Worm (Caenorhabditis elegans) whole organism, L1 larva: ENCODE data around the gene ZK353.3.

ENCODE experiments used
- C16A3.4 ChIP-seq: fragments of 150-350 bp; optimal IDR thresholded peaks from 2 replicates; lab custom pipeline; 2014; ENCODE audit warnings: missing biosample characterization, missing genetic modification characterization
- C34B4.2 ChIP-seq: sonication (generic microtip); optimal IDR thresholded peaks from 2 replicates; lab custom pipeline; 2017; ENCODE audit warnings: mild to moderate bottlenecking, missing genetic modification characterization, missing compliant biosample characterization
- Y116A8C.19 ChIP-seq: sonication (generic microtip); optimal IDR thresholded peaks from 2 replicates; lab custom pipeline; 2016; ENCODE audit warnings: missing compliant biosample characterization, missing genetic modification characterization, borderline replicate concordance
- aha-1 ChIP-seq: fragments of 150-350 bp; optimal IDR thresholded peaks from 2 replicates; lab custom pipeline; 2014; ENCODE audit warnings: missing biosample characterization, missing genetic modification characterization
- alr-1 ChIP-seq: fragments of 200-800 bp; sonication (Bioruptor generic); optimal IDR thresholded peaks from 2 replicates; lab custom pipeline; 2018; ENCODE audit warnings: borderline replicate concordance, mild to moderate bottlenecking, missing genetic modification characterization, missing compliant biosample characterization
- aly-2 ChIP-seq: fragments of 150-350 bp; optimal IDR thresholded peaks from 2 replicates; lab custom pipeline; 2014; ENCODE audit warnings: missing biosample characterization, missing genetic modification characterization
- ama-1 ChIP-seq: fragments of 150-350 bp; optimal IDR thresholded peaks from 2 replicates; lab custom pipeline; 2014
- ceh-82 ChIP-seq, 3 experiments: fragments of 150-350 bp in 1 of 3; sonication (generic microtip) in 2 of 3; optimal IDR thresholded peaks; 2 replicates each; lab custom pipeline; 2014 to 2017; ENCODE audit warnings: missing biosample characterization in 3 of 3, missing genetic modification characterization in 3 of 3
- dpl-1 ChIP-seq, 3 experiments: fragments of 150-350 bp in 2 of 3; sonication (generic microtip) in 1 of 3; optimal IDR thresholded peaks; 2 replicates each; lab custom pipeline; 2014 to 2017; ENCODE audit warnings: missing biosample characterization in 3 of 3, missing genetic modification characterization in 3 of 3, missing genetic modification reagents in 3 of 3
- efl-1 ChIP-seq, 4 experiments: fragments of 150-350 bp; optimal IDR thresholded peaks in 3 of 4; peaks in 1 of 4; 1 replicate in 1 of 4; 2 replicates in 3 of 4; lab custom pipeline; 2014; ENCODE audit warnings: missing biosample characterization in 2 of 4, missing genetic modification characterization in 2 of 4, missing genetic modification reagents in 2 of 4
- egl-27 ChIP-seq, 2 experiments: fragments of 150-350 bp in 1 of 2; sonication (generic microtip); optimal IDR thresholded peaks; 3 replicates each; lab custom pipeline; 2017 to 2018; ENCODE audit warnings: missing biosample characterization in 2 of 2, missing genetic modification characterization in 2 of 2, missing genetic modification reagents in 2 of 2
- elt-2 ChIP-seq: sonication (generic microtip); optimal IDR thresholded peaks from 2 replicates; lab custom pipeline; 2016; ENCODE audit warnings: missing genetic modification characterization, mild to moderate bottlenecking, inconsistent platforms, missing compliant biosample characterization, missing genetic modification reagents
- elt-3 ChIP-seq, 6 experiments: fragments of 150-350 bp in 1 of 6; sonication (generic microtip); optimal IDR thresholded peaks; 2 replicates each; lab custom pipeline; 2017 to 2018; ENCODE audit warnings: missing biosample characterization in 6 of 6, missing genetic modification characterization in 6 of 6, inconsistent platforms in 1 of 6
- ets-5 ChIP-seq: fragments of 200-800 bp; sonication (Bioruptor generic); IDR thresholded peaks from 2 replicates; pipeline ENCODE4 v1.3.6; 2022; ENCODE audit warnings: missing genetic modification characterization, missing compliant biosample characterization
- fkh-10 ChIP-seq: sonication (generic microtip); optimal IDR thresholded peaks from 2 replicates; lab custom pipeline; 2017; ENCODE audit warnings: missing biosample characterization, missing genetic modification reagents, missing genetic modification characterization
- fkh-4 ChIP-seq: sonication (generic microtip); optimal IDR thresholded peaks from 2 replicates; lab custom pipeline; 2016; ENCODE audit warnings: missing compliant biosample characterization, missing genetic modification characterization, borderline replicate concordance
- fos-1 ChIP-seq: fragments of 150-350 bp; optimal IDR thresholded peaks from 2 replicates; lab custom pipeline; 2014; ENCODE audit warnings: missing biosample characterization, missing genetic modification characterization
- hlh-4 ChIP-seq: sonication (generic microtip); optimal IDR thresholded peaks from 2 replicates; lab custom pipeline; 2016; ENCODE audit warnings: mild to moderate bottlenecking, missing genetic modification characterization, missing compliant biosample characterization
- irx-1 ChIP-seq: sonication (generic microtip); optimal IDR thresholded peaks from 2 replicates; lab custom pipeline; 2016; ENCODE audit warnings: missing genetic modification characterization, missing compliant biosample characterization
- isw-1 ChIP-seq: fragments of 200-800 bp; sonication (Bioruptor generic); IDR thresholded peaks from 2 replicates; pipeline ENCODE4 v1.3.6; 2022; ENCODE audit warnings: missing genetic modification characterization, missing compliant biosample characterization
- jun-1 ChIP-seq: fragments of 150-350 bp; optimal IDR thresholded peaks from 2 replicates; lab custom pipeline; 2014; ENCODE audit warnings: missing biosample characterization, missing genetic modification reagents, missing genetic modification characterization
- lin-13 ChIP-seq: fragments of 150-350 bp; optimal IDR thresholded peaks from 2 replicates; lab custom pipeline; 2014; ENCODE audit warnings: missing biosample characterization, missing genetic modification reagents, missing genetic modification characterization
- lin-14 ChIP-seq: fragments of 200-800 bp; sonication (Bioruptor generic); optimal IDR thresholded peaks from 2 replicates; lab custom pipeline; 2018; ENCODE audit warnings: mild to moderate bottlenecking, missing genetic modification characterization, moderate library complexity, missing compliant biosample characterization
- lin-15B ChIP-seq: fragments of 150-350 bp; sonication (generic microtip); optimal IDR thresholded peaks from 3 replicates; lab custom pipeline; 2014; ENCODE audit warnings: missing biosample characterization, missing genetic modification characterization
- lin-35 ChIP-seq, 2 experiments: fragments of 150-350 bp; optimal IDR thresholded peaks; 2 replicates each; lab custom pipeline; 2014; ENCODE audit warnings: missing biosample characterization in 2 of 2, missing genetic modification characterization in 2 of 2, missing genetic modification reagents in 2 of 2
- mef-2 ChIP-seq: fragments of 150-350 bp; optimal IDR thresholded peaks from 2 replicates; lab custom pipeline; 2014; ENCODE audit warnings: missing biosample characterization, missing genetic modification characterization
- nhr-11 ChIP-seq: fragments of 150-350 bp; optimal IDR thresholded peaks from 2 replicates; lab custom pipeline; 2014; ENCODE audit warnings: missing biosample characterization, missing genetic modification characterization
- nhr-12 ChIP-seq: sonication (generic microtip); optimal IDR thresholded peaks from 2 replicates; lab custom pipeline; 2017; ENCODE audit warnings: missing biosample characterization, missing genetic modification characterization
- nhr-19 ChIP-seq: fragments of 200-800 bp; sonication (Bioruptor generic); conservative IDR thresholded peaks from 2 replicates; pipeline ENCODE4 v1.3.6; 2022; ENCODE audit warnings: missing genetic modification characterization, missing compliant biosample characterization
- nhr-20 ChIP-seq: sonication (generic microtip); optimal IDR thresholded peaks from 2 replicates; lab custom pipeline; 2016; ENCODE audit warnings: mild to moderate bottlenecking, missing genetic modification characterization, missing compliant biosample characterization
- nhr-237 ChIP-seq: fragments of 150-350 bp; optimal IDR thresholded peaks from 2 replicates; lab custom pipeline; 2014; ENCODE audit warnings: missing biosample characterization, missing genetic modification characterization
- nhr-47 ChIP-seq: sonication (generic microtip); optimal IDR thresholded peaks from 2 replicates; lab custom pipeline; 2016; ENCODE audit warnings: mild to moderate bottlenecking, missing genetic modification characterization, moderate library complexity, missing compliant biosample characterization
- nhr-71 ChIP-seq: sonication (generic microtip); optimal IDR thresholded peaks from 2 replicates; lab custom pipeline; 2016; ENCODE audit warnings: mild to moderate bottlenecking, missing genetic modification characterization, moderate library complexity, missing compliant biosample characterization
- nhr-77 ChIP-seq: fragments of 150-350 bp; optimal IDR thresholded peaks from 2 replicates; lab custom pipeline; 2014; ENCODE audit warnings: missing biosample characterization, missing genetic modification characterization
- nhr-84 ChIP-seq: sonication (generic microtip); optimal IDR thresholded peaks from 2 replicates; lab custom pipeline; 2017; ENCODE audit warnings: missing biosample characterization, missing genetic modification characterization
- nhr-90 ChIP-seq: sonication (generic microtip); optimal IDR thresholded peaks from 2 replicates; lab custom pipeline; 2016; ENCODE audit warnings: mild to moderate bottlenecking, missing genetic modification characterization, missing compliant biosample characterization; ENCODE audit not compliant: poor library complexity
- pax-3 ChIP-seq: fragments of 200-800 bp; sonication (Bioruptor generic); optimal IDR thresholded peaks from 2 replicates; lab custom pipeline; 2018; ENCODE audit warnings: mild to moderate bottlenecking, missing genetic modification characterization, moderate library complexity, missing compliant biosample characterization
- snpc-4 ChIP-seq: fragments of 150-350 bp; optimal IDR thresholded peaks from 2 replicates; lab custom pipeline; 2014; ENCODE audit warnings: missing biosample characterization, missing genetic modification characterization
- snu-23 ChIP-seq: sonication (generic microtip); optimal IDR thresholded peaks from 2 replicates; lab custom pipeline; 2016; ENCODE audit warnings: missing genetic modification characterization, missing compliant biosample characterization
- sptf-1 ChIP-seq: fragments of 150-350 bp; optimal IDR thresholded peaks from 2 replicates; lab custom pipeline; 2014; ENCODE audit warnings: missing biosample characterization, missing genetic modification characterization
- tbx-2 ChIP-seq: sonication (generic microtip); optimal IDR thresholded peaks from 2 replicates; lab custom pipeline; 2016; ENCODE audit warnings: missing genetic modification characterization, missing compliant biosample characterization
- tlp-1 ChIP-seq: fragments of 150-350 bp; optimal IDR thresholded peaks from 2 replicates; lab custom pipeline; 2014; ENCODE audit warnings: missing biosample characterization, missing genetic modification characterization
- unc-98 ChIP-seq: fragments of 200-800 bp; sonication (Bioruptor generic); IDR thresholded peaks from 2 replicates; pipeline ENCODE4 v1.3.6; 2022; ENCODE audit warnings: missing genetic modification characterization, missing compliant biosample characterization
- xbp-1 ChIP-seq: sonication (generic microtip); optimal IDR thresholded peaks from 2 replicates; lab custom pipeline; 2016; ENCODE audit warnings: missing genetic modification characterization, missing compliant biosample characterization
- zag-1 ChIP-seq: fragments of 150-350 bp; optimal IDR thresholded peaks from 2 replicates; lab custom pipeline; 2014; ENCODE audit warnings: missing biosample characterization, missing genetic modification characterization
- zip-4 ChIP-seq: fragments of 200-800 bp; sonication (Bioruptor generic); optimal IDR thresholded peaks from 2 replicates; lab custom pipeline; 2018; ENCODE audit warnings: mild to moderate bottlenecking, missing genetic modification characterization, moderate library complexity, missing compliant biosample characterization
- ztf-11 ChIP-seq, 2 experiments: sonication (generic microtip); optimal IDR thresholded peaks; 2 replicates each; lab custom pipeline; 2016 to 2017; ENCODE audit warnings: missing genetic modification characterization in 2 of 2, missing biosample characterization in 1 of 2, missing compliant biosample characterization in 1 of 2
- ztf-4 ChIP-seq: fragments of 150-350 bp; optimal IDR thresholded peaks from 2 replicates; lab custom pipeline; 2014; ENCODE audit warnings: missing biosample characterization, missing genetic modification characterization

Gene ZK353.3

ce11 chrIII:8429035-8429434 is 33.2 kb downstream of the ZK353.3 start, which contains the start of gene ZK1236.1:
TSS of gene ZK1236.1 (plus strand) at chrIII:8429297.
- TF ChIP-seq jun-1 (tag; lab: Kevin White, UChicago) = no peak
- peak in 1 of 3 experiments; percentile 6 for TF ChIP-seq dpl-1 (GFP tag; optimal IDR thresholded peaks at IDR 0.05; lab: Kevin White, UChicago)
- no peak for TF ChIP-seq nhr-20 (tag; lab: Kevin White, UChicago)
- TF ChIP-seq lin-35 (GFP tag; optimal IDR thresholded peaks at IDR 0.05; lab: Kevin White, UChicago) = peak in 1 of 2 experiments; percentile 10

ce11 chrIII:8429497-8429896 is 33.7 kb downstream of the ZK353.3 start:
- TF ChIP-seq C16A3.4 (tag; lab: Kevin White, UChicago) (no peak), nhr-77 (tag; lab: Kevin White, UChicago) (no peak), efl-1 (optimal IDR thresholded peaks at IDR 0.05; lab: Kevin White, UChicago) (no peak), efl-1 (GFP tag; optimal IDR thresholded peaks at IDR 0.05 in 1 of 2; lab: Kevin White, UChicago) (peak in 1 of 2 experiments; percentile 91), sptf-1 (tag; lab: Kevin White, UChicago) (no peak)

- peak; percentile 43 to 67 for TF ChIP-seq lin-35 (GFP tag; optimal IDR thresholded peaks at IDR 0.05; lab: Kevin White, UChicago)
- no peak for TF ChIP-seq lin-13 (GFP tag; lab: Kevin White, UChicago)
- TF ChIP-seq lin-15B (tag; lab: Kevin White, UChicago) = no peak
- no peak for TF ChIP-seq fos-1 (tag; lab: Kevin White, UChicago)
- no peak for TF ChIP-seq nhr-237 (tag; lab: Kevin White, UChicago)
- 0 out of 2 replicates have a peak, but pooled peaks have one; percentile 9 for TF ChIP-seq nhr-19 (GFP tag; lab: Robert Waterston, UW)
- no peak for TF ChIP-seq aha-1 (tag; lab: Kevin White, UChicago)
- peak; percentile 11 for TF ChIP-seq tbx-2 (tag; lab: Kevin White, UChicago)
- no peak for TF ChIP-seq zip-4
- TF ChIP-seq xbp-1 (tag; lab: Kevin White, UChicago) = peak; percentile 39
- peak; percentile 50 for TF ChIP-seq nhr-47 (tag; lab: Kevin White, UChicago)
- TF ChIP-seq ceh-82 (tag; optimal IDR thresholded peaks at IDR 0.05; lab: Kevin White, UChicago) = peak in 1 of 3 experiments; percentile 26
- TF ChIP-seq unc-98 = no peak
- TF ChIP-seq fkh-4 (tag; lab: Kevin White, UChicago) = no peak
- no peak for TF ChIP-seq ztf-4 (tag; lab: Kevin White, UChicago)
- TF ChIP-seq fkh-10 (GFP tag; lab: Kevin White, UChicago) = no peak
- TF ChIP-seq alr-1 (tag; lab: Kevin White, UChicago) = no peak
- no peak for TF ChIP-seq nhr-12
- no peak for TF ChIP-seq nhr-90
- TF ChIP-seq tlp-1 (tag; lab: Kevin White, UChicago) = no peak
- no peak for TF ChIP-seq C34B4.2
- no peak for TF ChIP-seq nhr-84
- no peak for TF ChIP-seq nhr-11 (tag; lab: Kevin White, UChicago)
- no peak for TF ChIP-seq hlh-4
- peak; percentile 47 to 59 for TF ChIP-seq efl-1 (optimal IDR thresholded peaks at IDR 0.05; lab: Kevin White, UChicago)
- peak; percentile 48 to 94 for TF ChIP-seq efl-1 (GFP tag; optimal IDR thresholded peaks at IDR 0.05 in 1 of 2; lab: Kevin White, UChicago)
- TF ChIP-seq pax-3 = no peak
- TF ChIP-seq ztf-11 (tag; optimal IDR thresholded peaks at IDR 0.05; lab: Kevin White, UChicago) = no peak
- no peak for TF ChIP-seq egl-27 (tag; optimal IDR thresholded peaks at IDR 0.05; lab: Kevin White, UChicago)
- TF ChIP-seq mef-2 = no peak
- no peak for TF ChIP-seq elt-2 (tag; lab: Kevin White, UChicago)
- peak; percentile 49 for TF ChIP-seq aly-2
- no peak for TF ChIP-seq ama-1 (lab: Kevin White, UChicago)
- TF ChIP-seq Y116A8C.19 = no peak
- no peak for TF ChIP-seq irx-1 (tag; lab: Kevin White, UChicago)
- 0 out of 2 replicates have a peak, but pooled peaks have one; percentile 13 for TF ChIP-seq isw-1 (GFP tag; lab: Robert Waterston, UW)
- TF ChIP-seq snpc-4 (tag; lab: Kevin White, UChicago) = no peak
- TF ChIP-seq nhr-71 (tag; lab: Kevin White, UChicago) = peak; percentile 45
- TF ChIP-seq ets-5 (GFP tag; lab: Robert Waterston, UW) = no peak
- TF ChIP-seq lin-14 (GFP tag; lab: Kevin White, UChicago) = no peak
- TF ChIP-seq snu-23 (GFP tag; lab: Kevin White, UChicago) = peak; percentile 59
- TF ChIP-seq elt-3 (tag; optimal IDR thresholded peaks at IDR 0.05; lab: Kevin White, UChicago) = no peak
- no peak for TF ChIP-seq zag-1 (tag; lab: Kevin White, UChicago)
Measured at ce11 chrIII:8432143-8432542, 36.4 kb downstream of the ZK353.3 start, which contains the start of gene ZK1236.5. TSS of gene ZK1236.5 (minus strand) at chrIII:8432214.
